Worm (Caenorhabditis elegans): ENCODE results near the gene parg-1.

DNA sequence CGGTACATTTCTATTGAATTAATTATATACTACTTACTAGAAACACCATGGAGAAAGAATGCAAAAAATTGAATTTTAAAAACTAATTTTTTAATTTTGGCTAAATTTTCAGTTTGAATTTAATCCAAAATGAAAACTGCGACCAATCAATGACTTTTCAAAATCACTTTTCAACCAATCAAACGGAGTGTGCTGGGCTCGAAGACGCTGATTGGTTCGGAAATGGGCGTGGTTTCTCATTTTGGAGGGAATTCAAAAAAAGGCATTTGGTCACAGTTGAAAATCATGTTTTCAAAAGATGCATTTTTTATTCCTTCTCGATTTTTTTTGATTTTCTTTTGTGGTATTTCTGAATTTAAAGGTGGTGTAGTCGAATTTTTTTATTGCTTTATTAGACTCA, 2.9 kb downstream of the parg-1 start:
- TF ChIP-seq unc-86 (tag; optimal IDR thresholded peaks at IDR 0.05) (no peak), C08G9.2 (tag; optimal IDR thresholded peaks at IDR 0.05) (no peak), nhr-232 (tag; optimal IDR thresholded peaks at IDR 0.05) (no peak), mec-3 (tag; optimal IDR thresholded peaks at IDR 0.05; ENCODE audit: borderline replicate concordance) (no peak), ceh-24 (tag; optimal IDR thresholded peaks at IDR 0.05) (no peak), ztf-16 (tag; optimal IDR thresholded peaks at IDR 0.05) (no peak), fax-1 (tag; optimal IDR thresholded peaks at IDR 0.05) (no peak), F13H6.1 (tag; optimal IDR thresholded peaks at IDR 0.05) (no peak)
